Worm (Caenorhabditis elegans) whole organism, mixed stage, embryonic: Measurements from ENCODE around the gene Y40B10A.9.

Source experiments
- M03D4.4 ChIP-seq: sonication (generic microtip); optimal IDR thresholded peaks from 2 replicates; lab custom pipeline; 2017; ENCODE audit warnings: mild to moderate bottlenecking, missing genetic modification characterization, missing compliant biosample characterization
- bed-3 ChIP-seq: fragments of 200-800 bp; sonication (Bioruptor generic); optimal IDR thresholded peaks from 3 replicates; lab custom pipeline; 2018; ENCODE audit warnings: mild to moderate bottlenecking, missing genetic modification characterization, moderate library complexity, missing compliant biosample characterization
- ceh-39 ChIP-seq: fragments of 150-350 bp; optimal IDR thresholded peaks from 2 replicates; lab custom pipeline; 2014; ENCODE audit warnings: missing biosample characterization, missing genetic modification characterization
- ceh-83 ChIP-seq: fragments of 200-800 bp; sonication (Bioruptor generic); optimal IDR thresholded peaks from 2 replicates; lab custom pipeline; 2018; ENCODE audit warnings: mild to moderate bottlenecking, missing genetic modification characterization, missing compliant biosample characterization
- ces-1 ChIP-seq: fragments of 150-350 bp; optimal IDR thresholded peaks from 2 replicates; lab custom pipeline; 2014; ENCODE audit warnings: missing biosample characterization, missing genetic modification reagents, missing genetic modification characterization
- cnd-1 ChIP-seq: fragments of 200-800 bp; sonication (Bioruptor generic); optimal IDR thresholded peaks from 2 replicates; lab custom pipeline; 2018; ENCODE audit warnings: mild to moderate bottlenecking, missing genetic modification characterization, missing compliant biosample characterization
- drap-1 ChIP-seq: fragments of 200-800 bp; sonication (Bioruptor generic); optimal IDR thresholded peaks from 3 replicates; lab custom pipeline; 2018; ENCODE audit warnings: mild to moderate bottlenecking, missing genetic modification characterization, missing compliant biosample characterization
- elt-1 ChIP-seq: sonication (generic microtip); optimal IDR thresholded peaks from 2 replicates; lab custom pipeline; 2017; ENCODE audit warnings: missing genetic modification characterization, mild to moderate bottlenecking, missing compliant biosample characterization, antibody characterized with exemption, moderate library complexity, borderline replicate concordance; ENCODE audit not compliant: insufficient read depth
- elt-3 ChIP-seq: fragments of 150-350 bp; optimal IDR thresholded peaks from 2 replicates; lab custom pipeline; 2014; ENCODE audit warnings: missing biosample characterization, missing genetic modification characterization
- flh-1 ChIP-seq: fragments of 200-800 bp; sonication (Bioruptor generic); optimal IDR thresholded peaks from 2 replicates; lab custom pipeline; 2018; ENCODE audit warnings: mild to moderate bottlenecking, missing genetic modification characterization, moderate library complexity, missing compliant biosample characterization
- hlh-1 ChIP-seq: fragments of 150-350 bp; optimal IDR thresholded peaks from 2 replicates; lab custom pipeline; 2014; ENCODE audit warnings: missing biosample characterization, missing genetic modification reagents, missing genetic modification characterization
- lin-13 ChIP-seq: fragments of 150-350 bp; optimal IDR thresholded peaks from 2 replicates; lab custom pipeline; 2014; ENCODE audit warnings: missing biosample characterization, missing genetic modification characterization
- lsy-2 ChIP-seq: fragments of 150-350 bp; optimal IDR thresholded peaks from 2 replicates; lab custom pipeline; 2014; ENCODE audit warnings: missing biosample characterization, missing genetic modification characterization
- mab-5 ChIP-seq: fragments of 150-350 bp; optimal IDR thresholded peaks from 2 replicates; lab custom pipeline; 2014; ENCODE audit warnings: missing biosample characterization, missing genetic modification characterization
- mep-1 ChIP-seq: fragments of 150-350 bp; optimal IDR thresholded peaks from 2 replicates; lab custom pipeline; 2017; ENCODE audit warnings: missing biosample characterization, missing genetic modification reagents, missing genetic modification characterization, inconsistent platforms
- mls-2 ChIP-seq: sonication (generic microtip); optimal IDR thresholded peaks from 2 replicates; lab custom pipeline; 2016; ENCODE audit warnings: mild to moderate bottlenecking, missing genetic modification characterization, moderate library complexity, missing compliant biosample characterization
- nhr-12 ChIP-seq: fragments of 150-350 bp; optimal IDR thresholded peaks from 2 replicates; lab custom pipeline; 2014; ENCODE audit warnings: missing biosample characterization, missing genetic modification characterization
- nhr-237 ChIP-seq: fragments of 150-350 bp; optimal IDR thresholded peaks from 2 replicates; lab custom pipeline; 2014; ENCODE audit warnings: missing biosample characterization, missing genetic modification characterization
- nhr-28 ChIP-seq: fragments of 150-350 bp; optimal IDR thresholded peaks from 2 replicates; lab custom pipeline; 2014; ENCODE audit warnings: missing biosample characterization, missing genetic modification characterization
- nhr-76 ChIP-seq: sonication (generic microtip); optimal IDR thresholded peaks from 2 replicates; lab custom pipeline; 2017; ENCODE audit warnings: missing biosample characterization, missing genetic modification characterization
- pha-4 ChIP-seq: fragments of 150-350 bp; optimal IDR thresholded peaks from 2 replicates; lab custom pipeline; 2018; ENCODE audit warnings: missing biosample characterization, missing genetic modification reagents, missing genetic modification characterization
- sem-2 ChIP-seq: fragments of 200-800 bp; sonication (Bioruptor generic); optimal IDR thresholded peaks from 2 replicates; lab custom pipeline; 2018; ENCODE audit warnings: mild to moderate bottlenecking, missing genetic modification characterization, missing compliant biosample characterization
- snpc-4 ChIP-seq: fragments of 150-350 bp; optimal IDR thresholded peaks from 2 replicates; lab custom pipeline; 2014; ENCODE audit warnings: missing biosample characterization, missing genetic modification characterization
- tbx-8 ChIP-seq: fragments of 200-800 bp; sonication (Bioruptor generic); optimal IDR thresholded peaks from 2 replicates; lab custom pipeline; 2018; ENCODE audit warnings: mild to moderate bottlenecking, missing genetic modification characterization, moderate library complexity, missing compliant biosample characterization
- unc-120 ChIP-seq: sonication (generic microtip); optimal IDR thresholded peaks from 2 replicates; lab custom pipeline; 2017; ENCODE audit warnings: missing genetic modification characterization, missing compliant biosample characterization; ENCODE audit not compliant: poor library complexity, severe bottlenecking
- unc-39 ChIP-seq: fragments of 150-350 bp; optimal IDR thresholded peaks from 2 replicates; lab custom pipeline; 2014; ENCODE audit warnings: missing biosample characterization, missing genetic modification characterization
- unc-62 ChIP-seq: fragments of 150-350 bp; optimal IDR thresholded peaks from 2 replicates; lab custom pipeline; 2014; ENCODE audit warnings: missing biosample characterization, missing genetic modification reagents, missing genetic modification characterization
- zip-8 ChIP-seq: fragments of 150-350 bp; optimal IDR thresholded peaks from 2 replicates; lab custom pipeline; 2014; ENCODE audit warnings: missing biosample characterization, missing genetic modification characterization
- ztf-11 ChIP-seq: fragments of 150-350 bp; optimal IDR thresholded peaks from 2 replicates; lab custom pipeline; 2014; ENCODE audit warnings: missing biosample characterization, missing genetic modification characterization

Y40B10A.9 gene

ce11 chrV:2083869-2084268, 11.2 kb upstream of the Y40B10A.9 start:
- TF ChIP-seq snpc-4 (tag; lab: Kevin White, UChicago): no peak
- no peak for TF ChIP-seq mab-5 (tag; lab: Kevin White, UChicago)
- no peak for TF ChIP-seq nhr-28 (tag; lab: Kevin White, UChicago)
- TF ChIP-seq sem-2 (GFP tag; lab: Kevin White, UChicago): no peak
- TF ChIP-seq, all 35 proteins: peak for 0

- TF ChIP-seq hlh-1: peak; percentile 64
- TF ChIP-seq flh-1: no peak
Observed at ce11 chrV:2081894-2082293, 9.2 kb upstream of the Y40B10A.9 start.

ce11 chrV:2081269-2081668, 8.6 kb upstream of the Y40B10A.9 start:
- TF ChIP-seq tbx-8 (GFP tag; lab: Kevin White, UChicago): no peak
- no peak for TF ChIP-seq nhr-28 (tag; lab: Kevin White, UChicago)
- no peak for TF ChIP-seq nhr-76 (tag; lab: Kevin White, UChicago)
- TF ChIP-seq cnd-1: no peak
- TF ChIP-seq zip-8 (tag; lab: Kevin White, UChicago): no peak
- no peak for TF ChIP-seq hlh-1
- TF ChIP-seq sem-2 (GFP tag; lab: Kevin White, UChicago): no peak
- TF ChIP-seq, all 35 proteins: peak for 0

ce11 chrV:2076043-2076442, 3.3 kb upstream of the Y40B10A.9 start:
- TF ChIP-seq bed-3 (GFP tag; lab: Kevin White, UChicago) (no peak), unc-62 (peak; percentile 66), lin-13 (tag; lab: Kevin White, UChicago) (no peak), elt-3 (no peak), ceh-83 (GFP tag; lab: Kevin White, UChicago) (no peak), flh-1 (no peak), ces-1 (GFP tag; lab: Kevin White, UChicago) (no peak), unc-39 (no peak), tbx-8 (GFP tag; lab: Kevin White, UChicago) (no peak), unc-120 (peak; percentile 13)

- TF ChIP-seq ces-1 (GFP tag; lab: Kevin White, UChicago): no peak
- no peak for TF ChIP-seq drap-1
- TF ChIP-seq ceh-83 (GFP tag; lab: Kevin White, UChicago): no peak
- no peak for TF ChIP-seq unc-120
- TF ChIP-seq, all 35 proteins: peak for 0
Observed at ce11 chrV:2068728-2069443, 3.8 kb downstream of the Y40B10A.9 start.

ce11 chrV:2067985-2068499, 4.7 kb downstream of the Y40B10A.9 start, which contains the start of gene lbp-9:
Gene lbp-9 (plus strand): TSS chrV:2068449.
- TF ChIP-seq hlh-1 (no peak), nhr-28 (tag; lab: Kevin White, UChicago) (no peak), ztf-11 (tag; lab: Kevin White, UChicago) (no peak), mab-5 (tag; lab: Kevin White, UChicago) (no peak), cnd-1 (no peak), drap-1 (no peak), nhr-12 (no peak), unc-120 (no peak), lsy-2 (tag; lab: Kevin White, UChicago) (no peak)

- TF ChIP-seq elt-1 (tag; lab: Kevin White, UChicago) (no peak), pha-4 (tag; lab: Kevin White, UChicago) (no peak), mep-1 (tag; lab: Kevin White, UChicago) (no peak), nhr-237 (tag; lab: Kevin White, UChicago) (no peak), drap-1 (no peak), bed-3 (GFP tag; lab: Kevin White, UChicago) (no peak), ceh-83 (GFP tag; lab: Kevin White, UChicago) (no peak), flh-1 (no peak), lin-13 (tag; lab: Kevin White, UChicago) (no peak), nhr-76 (tag; lab: Kevin White, UChicago) (no peak), ceh-39 (tag; lab: Kevin White, UChicago) (no peak), tbx-8 (GFP tag; lab: Kevin White, UChicago) (no peak), mls-2 (tag; lab: Kevin White, UChicago) (no peak), zip-8 (tag; lab: Kevin White, UChicago) (no peak), nhr-28 (tag; lab: Kevin White, UChicago) (no peak), M03D4.4 (tag; lab: Kevin White, UChicago) (no peak), ztf-11 (tag; lab: Kevin White, UChicago) (no peak)
Observed at ce11 chrV:2067419-2067818, 5.3 kb downstream of the Y40B10A.9 start.
